Worm (Caenorhabditis elegans) whole organism, L4 larva: ENCODE measurements around the gene hda-5.

Experiments used
- D1046.2 ChIP-seq: fragments of 200-800 bp; sonication (Bioruptor generic); IDR thresholded peaks from 2 replicates; pipeline ENCODE4 v1.3.6; 2022; ENCODE audit warnings: missing genetic modification characterization, missing compliant biosample characterization
- F10B5.3 ChIP-seq: sonication (generic microtip); optimal IDR thresholded peaks from 2 replicates; lab custom pipeline; 2016; ENCODE audit warnings: mild to moderate bottlenecking, missing genetic modification characterization, missing compliant biosample characterization
- F26F4.8 ChIP-seq: fragments of 200-800 bp; sonication (Bioruptor generic); conservative IDR thresholded peaks from 2 replicates; pipeline ENCODE4 v1.3.6; 2022; ENCODE audit warnings: missing genetic modification characterization, missing compliant biosample characterization
- F37D6.2 ChIP-seq: sonication (generic microtip); optimal IDR thresholded peaks from 2 replicates; lab custom pipeline; 2016; ENCODE audit warnings: mild to moderate bottlenecking, missing genetic modification characterization, missing compliant biosample characterization
- F44E2.7 ChIP-seq: fragments of 200-800 bp; sonication (Bioruptor generic); IDR thresholded peaks from 2 replicates; pipeline ENCODE4 v2.1.2; 2022; ENCODE audit warnings: missing genetic modification characterization, missing compliant biosample characterization
- T26A8.4 ChIP-seq: fragments of 200-800 bp; sonication (Bioruptor generic); IDR thresholded peaks from 2 replicates; pipeline ENCODE4 v1.3.6; 2022; ENCODE audit warnings: missing genetic modification characterization, missing compliant biosample characterization
- Y5F2A.4 ChIP-seq: fragments of 200-800 bp; sonication (Bioruptor generic); optimal IDR thresholded peaks from 2 replicates; lab custom pipeline; 2018; ENCODE audit warnings: mild to moderate bottlenecking, missing genetic modification characterization, missing compliant biosample characterization
- Y75B8A.6 ChIP-seq: fragments of 200-800 bp; sonication (Bioruptor generic); IDR thresholded peaks from 2 replicates; pipeline ENCODE4 v1.3.6; 2022; ENCODE audit warnings: missing genetic modification reagents, missing genetic modification characterization, missing compliant biosample characterization
- ZK337.2 ChIP-seq: fragments of 200-800 bp; sonication (Bioruptor generic); IDR thresholded peaks from 2 replicates; pipeline ENCODE4 v1.3.6; 2022; ENCODE audit warnings: missing genetic modification reagents, missing genetic modification characterization, missing compliant biosample characterization
- ZK546.5 ChIP-seq, 2 experiments: sonication (generic microtip); optimal IDR thresholded peaks; 2 replicates each; lab custom pipeline; 2017; ENCODE audit warnings: missing biosample characterization in 2 of 2, missing genetic modification characterization in 2 of 2
- aha-1 ChIP-seq: fragments of 150-350 bp; peaks from one replicate; lab custom pipeline; 2014; ENCODE audit warnings: missing biosample characterization, missing genetic modification characterization
- aly-2 ChIP-seq: sonication (generic microtip); optimal IDR thresholded peaks from 2 replicates; lab custom pipeline; 2018; ENCODE audit warnings: missing biosample characterization, missing genetic modification characterization
- arid-1 ChIP-seq: fragments of 200-800 bp; sonication (Bioruptor generic); conservative IDR thresholded peaks from 2 replicates; pipeline ENCODE4 v1.3.6; 2022; ENCODE audit warnings: missing genetic modification reagents, missing genetic modification characterization, missing compliant biosample characterization
- attf-4 ChIP-seq: sonication (generic microtip); optimal IDR thresholded peaks from 3 replicates; lab custom pipeline; 2017; ENCODE audit warnings: missing biosample characterization, missing genetic modification characterization
- ceh-20 ChIP-seq: fragments of 200-800 bp; sonication (Bioruptor generic); IDR thresholded peaks from 2 replicates; pipeline ENCODE4 v1.3.6; 2022; ENCODE audit warnings: missing genetic modification reagents, missing genetic modification characterization, missing compliant biosample characterization
- ceh-28 ChIP-seq: fragments of 150-350 bp; optimal IDR thresholded peaks from 2 replicates; lab custom pipeline; 2014; ENCODE audit warnings: missing biosample characterization, missing genetic modification reagents, missing genetic modification characterization
- ceh-62 ChIP-seq: sonication (generic microtip); optimal IDR thresholded peaks from 2 replicates; lab custom pipeline; 2017; ENCODE audit warnings: missing biosample characterization, missing genetic modification characterization
- ces-1 ChIP-seq: fragments of 150-350 bp; sonication (generic microtip); optimal IDR thresholded peaks from 4 replicates; lab custom pipeline; 2014; ENCODE audit warnings: missing biosample characterization, missing genetic modification reagents, missing genetic modification characterization
- daf-8 ChIP-seq: fragments of 200-800 bp; sonication (Bioruptor generic); IDR thresholded peaks from 2 replicates; pipeline ENCODE4 v1.3.6; 2022; ENCODE audit warnings: missing genetic modification characterization, missing compliant biosample characterization
- dmd-6 ChIP-seq: fragments of 200-800 bp; sonication (Bioruptor generic); IDR thresholded peaks from 2 replicates; pipeline ENCODE4 v1.3.6; 2022; ENCODE audit warnings: missing genetic modification reagents, missing genetic modification characterization, missing compliant biosample characterization
- dmd-8 ChIP-seq: fragments of 200-800 bp; sonication (Bioruptor generic); IDR thresholded peaks from 2 replicates; pipeline ENCODE4 v1.3.6; 2022; ENCODE audit warnings: missing genetic modification characterization, missing compliant biosample characterization
- dmd-9 ChIP-seq: fragments of 200-800 bp; sonication (Bioruptor generic); IDR thresholded peaks from 2 replicates; pipeline ENCODE4 v1.3.6; 2022; ENCODE audit warnings: missing genetic modification reagents, missing genetic modification characterization, missing compliant biosample characterization
- dpl-1 ChIP-seq: fragments of 150-350 bp; optimal IDR thresholded peaks from 2 replicates; lab custom pipeline; 2014; ENCODE audit warnings: missing biosample characterization, missing genetic modification reagents, missing genetic modification characterization
- dve-1 ChIP-seq: sonication (generic microtip); optimal IDR thresholded peaks from 2 replicates; lab custom pipeline; 2017; ENCODE audit warnings: antibody characterized with exemption, mild to moderate bottlenecking, missing genetic modification characterization, missing compliant biosample characterization; ENCODE audit not compliant: insufficient read depth
- fkh-10 ChIP-seq: fragments of 150-350 bp; optimal IDR thresholded peaks from 2 replicates; lab custom pipeline; 2014; ENCODE audit warnings: missing biosample characterization, missing genetic modification reagents, missing genetic modification characterization
- gei-8 ChIP-seq: fragments of 200-800 bp; sonication (Bioruptor generic); optimal IDR thresholded peaks from 2 replicates; lab custom pipeline; 2018; ENCODE audit warnings: mild to moderate bottlenecking, missing genetic modification characterization, missing compliant biosample characterization
- hif-1 ChIP-seq, 2 experiments: sonication (generic microtip); optimal IDR thresholded peaks; 2 replicates each; lab custom pipeline; 2016 to 2017; ENCODE audit warnings: missing compliant biosample characterization in 2 of 2, missing genetic modification characterization in 2 of 2, missing genetic modification reagents in 2 of 2, missing genotype in 2 of 2, mild to moderate bottlenecking in 1 of 2
- hlh-30 ChIP-seq: sonication (generic microtip); optimal IDR thresholded peaks from 2 replicates; lab custom pipeline; 2017; ENCODE audit warnings: antibody characterized with exemption, mild to moderate bottlenecking, missing genetic modification characterization, missing compliant biosample characterization; ENCODE audit not compliant: insufficient read depth
- hmg-1.1 ChIP-seq: fragments of 200-800 bp; sonication (Bioruptor generic); IDR thresholded peaks from 2 replicates; pipeline ENCODE4 v1.3.6; 2022; ENCODE audit warnings: missing genetic modification reagents, missing genetic modification characterization, missing compliant biosample characterization
- lin-1 ChIP-seq: fragments of 200-800 bp; sonication (Bioruptor generic); IDR thresholded peaks from 2 replicates; pipeline ENCODE4 v1.3.6; 2022; ENCODE audit warnings: missing genetic modification reagents, missing genetic modification characterization, missing compliant biosample characterization
- lin-29 ChIP-seq: fragments of 200-800 bp; sonication (Bioruptor generic); IDR thresholded peaks from 2 replicates; pipeline ENCODE4 v1.3.6; 2022; ENCODE audit warnings: missing genetic modification reagents, missing genetic modification characterization, missing compliant biosample characterization
- lin-38 ChIP-seq: fragments of 200-800 bp; sonication (Bioruptor generic); IDR thresholded peaks from 2 replicates; pipeline ENCODE4 v1.3.6; 2022; ENCODE audit warnings: missing genetic modification reagents, missing genetic modification characterization, missing compliant biosample characterization
- lsy-2 ChIP-seq, 2 experiments: fragments of 150-350 bp in 1 of 2; sonication (generic microtip) in 1 of 2; optimal IDR thresholded peaks; 2 replicates each; lab custom pipeline; 2014 to 2017; ENCODE audit warnings: missing biosample characterization in 2 of 2, missing genetic modification characterization in 2 of 2
- mdt-29 ChIP-seq: fragments of 200-800 bp; sonication (Bioruptor generic); IDR thresholded peaks from 2 replicates; pipeline ENCODE4 v1.3.6; 2022; ENCODE audit warnings: missing genetic modification reagents, missing genetic modification characterization, missing compliant biosample characterization
- nhr-102 ChIP-seq: sonication (generic microtip); optimal IDR thresholded peaks from 2 replicates; lab custom pipeline; 2016; ENCODE audit warnings: mild to moderate bottlenecking, missing genetic modification characterization, moderate library complexity, missing compliant biosample characterization
- nhr-11 ChIP-seq: fragments of 150-350 bp; optimal IDR thresholded peaks from 2 replicates; lab custom pipeline; 2014; ENCODE audit warnings: missing biosample characterization, missing genetic modification characterization
- nhr-41 ChIP-seq: fragments of 200-800 bp; sonication (Bioruptor generic); IDR thresholded peaks from 2 replicates; pipeline ENCODE4 v1.3.6; 2022; ENCODE audit warnings: missing genetic modification reagents, missing genetic modification characterization, missing compliant biosample characterization
- nhr-6 ChIP-seq: fragments of 150-350 bp; optimal IDR thresholded peaks from 2 replicates; lab custom pipeline; 2014; ENCODE audit warnings: missing biosample characterization, missing genetic modification characterization
- nhr-76 ChIP-seq: fragments of 150-350 bp; optimal IDR thresholded peaks from 2 replicates; lab custom pipeline; 2014; ENCODE audit warnings: missing biosample characterization, missing genetic modification characterization
- nhr-77 ChIP-seq: fragments of 150-350 bp; optimal IDR thresholded peaks from 2 replicates; lab custom pipeline; 2014; ENCODE audit warnings: missing biosample characterization, missing genetic modification characterization
- pha-4 ChIP-seq, 2 experiments: fragments of 150-350 bp in 1 of 2; fragments of 200-800 bp in 1 of 2; sonication (Bioruptor generic) in 1 of 2; IDR thresholded peaks in 1 of 2; optimal IDR thresholded peaks in 1 of 2; 2 replicates each; pipeline versions ENCODE4 v1.3.6 to Lab custom; 2014 to 2022; ENCODE audit warnings: missing genetic modification characterization in 2 of 2, missing genetic modification reagents in 2 of 2, missing biosample characterization in 1 of 2, missing compliant biosample characterization in 1 of 2
- php-3 ChIP-seq: fragments of 200-800 bp; sonication (Bioruptor generic); IDR thresholded peaks from 2 replicates; pipeline ENCODE4 v1.3.6; 2022; ENCODE audit warnings: missing genetic modification reagents, missing genetic modification characterization, missing compliant biosample characterization
- sdz-12 ChIP-seq: fragments of 200-800 bp; sonication (Bioruptor generic); optimal IDR thresholded peaks from 2 replicates; lab custom pipeline; 2018; ENCODE audit warnings: mild to moderate bottlenecking, missing genetic modification characterization, missing compliant biosample characterization
- set-16 ChIP-seq: fragments of 200-800 bp; sonication (Bioruptor generic); IDR thresholded peaks from 2 replicates; pipeline ENCODE4 v1.3.6; 2022; ENCODE audit warnings: missing genetic modification reagents, missing genetic modification characterization, missing compliant biosample characterization
- skn-1 ChIP-seq: fragments of 150-350 bp; optimal IDR thresholded peaks from 2 replicates; lab custom pipeline; 2014; ENCODE audit warnings: missing biosample characterization, missing genetic modification characterization
- snpc-1.2 ChIP-seq: fragments of 200-800 bp; sonication (Bioruptor generic); IDR thresholded peaks from 2 replicates; pipeline ENCODE4 v1.3.6; 2022; ENCODE audit warnings: missing genetic modification reagents, missing genetic modification characterization, missing compliant biosample characterization
- spr-1 ChIP-seq: sonication (generic microtip); optimal IDR thresholded peaks from 2 replicates; lab custom pipeline; 2016; ENCODE audit warnings: mild to moderate bottlenecking, missing genetic modification characterization, missing compliant biosample characterization
- tag-97 ChIP-seq: fragments of 200-800 bp; sonication (Bioruptor generic); IDR thresholded peaks from 2 replicates; pipeline ENCODE4 v1.3.6; 2022; ENCODE audit warnings: missing genetic modification characterization, missing compliant biosample characterization
- zfp-3 ChIP-seq: fragments of 200-800 bp; sonication (Bioruptor generic); conservative IDR thresholded peaks from 2 replicates; pipeline ENCODE4 v1.3.6; 2022; ENCODE audit warnings: missing genetic modification reagents, missing genetic modification characterization, missing compliant biosample characterization
- ztf-11 ChIP-seq: fragments of 150-350 bp; optimal IDR thresholded peaks from 2 replicates; lab custom pipeline; 2014; ENCODE audit warnings: missing biosample characterization, missing genetic modification characterization

The hda-5 gene

DNA sequence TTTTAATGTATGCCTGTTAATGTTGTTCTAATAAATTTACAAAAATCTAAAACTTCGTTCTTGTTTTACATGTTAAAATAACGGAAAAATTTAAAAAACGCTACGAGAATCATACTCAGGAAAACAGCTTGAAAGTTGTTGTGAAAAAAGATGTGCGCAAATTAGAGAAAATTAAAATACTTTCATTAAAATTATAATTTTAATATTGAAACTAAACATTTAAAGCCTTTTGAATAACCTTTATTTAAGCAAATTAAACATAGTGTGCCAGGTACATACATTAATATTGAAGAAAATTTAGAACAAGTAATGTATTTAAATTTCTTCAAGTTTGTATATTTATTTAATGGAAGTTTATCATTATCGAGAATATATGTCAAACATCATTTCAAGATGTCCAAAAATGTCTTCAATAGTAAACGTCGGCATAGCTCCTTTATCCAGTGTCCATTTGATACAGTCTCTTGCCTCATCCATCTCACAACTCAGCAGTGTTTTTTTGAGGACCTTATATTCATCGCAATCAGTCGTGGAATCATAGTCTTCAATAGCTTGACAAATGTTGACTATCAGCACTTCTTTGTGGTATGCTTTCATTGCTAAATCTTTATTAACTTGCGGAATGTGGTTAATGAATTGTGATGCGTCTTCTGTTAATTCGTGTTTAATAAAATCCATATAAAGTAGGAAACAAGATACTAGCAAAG, 36.9 kb upstream of the hda-5 start (continued):
- TF ChIP-seq Y75B8A.6 (GFP tag; lab: Robert Waterston, UW) (peak; percentile 87), zfp-3 (GFP tag; lab: Robert Waterston, UW) (peak; percentile 97; the same call in 1 of the 2 replicates), arid-1 (GFP tag; lab: Robert Waterston, UW) (peak; percentile 68), attf-4 (tag; lab: Kevin White, UChicago) (no peak), spr-1 (tag; lab: Kevin White, UChicago) (no peak), ztf-11 (tag; lab: Kevin White, UChicago) (no peak), lin-29 (GFP tag; lab: Robert Waterston, UW) (no peak), ces-1 (GFP tag; lab: Kevin White, UChicago) (no peak), T26A8.4 (GFP tag; lab: Robert Waterston, UW) (peak; percentile 83), hmg-1.1 (peak; percentile 73), sdz-12 (no peak), dmd-6 (peak; percentile 49; the same call in 1 of the 2 replicates), ZK337.2 (GFP tag; lab: Robert Waterston, UW) (no peak), Y5F2A.4 (GFP tag; lab: Kevin White, UChicago) (no peak), nhr-11 (tag; lab: Kevin White, UChicago) (no peak), nhr-6 (tag; lab: Kevin White, UChicago) (peak; percentile 34), daf-8 (no peak), hlh-30 (tag; lab: Kevin White, UChicago) (no peak), set-16 (GFP tag; lab: Robert Waterston, UW) (no peak), skn-1 (tag; lab: Kevin White, UChicago) (no peak), php-3 (GFP tag; lab: Robert Waterston, UW) (peak; percentile 71), lin-1 (peak; percentile 43; the same call in 1 of the 2 replicates), nhr-77 (tag; lab: Kevin White, UChicago) (no peak), dpl-1 (GFP tag; lab: Kevin White, UChicago) (no peak), dve-1 (tag; lab: Kevin White, UChicago) (peak; percentile 61), snpc-1.2 (GFP tag; lab: Robert Waterston, UW) (peak; percentile 68; the same call in 1 of the 2 replicates), lsy-2 (tag; optimal IDR thresholded peaks at IDR 0.05; lab: Kevin White, UChicago) (peak in 1 of 2 experiments; percentile 86), lin-38 (GFP tag; lab: Robert Waterston, UW) (peak; percentile 69), aha-1 (tag; lab: Kevin White, UChicago) (peak; percentile 83), ceh-20 (GFP tag; lab: Robert Waterston, UW) (no peak), F44E2.7 (GFP tag; lab: Robert Waterston, UW) (no peak), F10B5.3 (tag; lab: Kevin White, UChicago) (no peak), dmd-9 (GFP tag; lab: Robert Waterston, UW) (0 out of 2 replicates have a peak, but pooled peaks have one; percentile 24), D1046.2 (GFP tag; lab: Robert Waterston, UW) (no peak), hif-1 (tag; optimal IDR thresholded peaks at IDR 0.05; lab: Kevin White, UChicago) (no peak), ceh-62 (tag; lab: Kevin White, UChicago) (no peak), F37D6.2 (tag; lab: Kevin White, UChicago) (no peak), tag-97 (no peak), mdt-29 (peak; percentile 63; the same call in 1 of the 2 replicates), nhr-102 (no peak), F26F4.8 (GFP tag; lab: Robert Waterston, UW) (no peak), gei-8 (GFP tag; lab: Kevin White, UChicago) (no peak), dmd-8 (GFP tag; lab: Robert Waterston, UW) (no peak), ceh-28 (no peak), pha-4 (GFP tag; IDR thresholded peaks at IDR 0.05; lab: Robert Waterston, UW) (peak; percentile 76; the same call in 1 of the 2 replicates), pha-4 (tag; optimal IDR thresholded peaks at IDR 0.05; lab: Kevin White, UChicago) (peak; percentile 35), fkh-10 (no peak), ZK546.5 (tag; optimal IDR thresholded peaks at IDR 0.05; lab: Kevin White, UChicago) (no peak), nhr-76 (tag; lab: Kevin White, UChicago) (no peak), nhr-41 (no peak), aly-2 (tag; lab: Kevin White, UChicago) (no peak)
